Fruit fly (Drosophila melanogaster): Measurements from ENCODE around the gene Hsp67Bc.

The Hsp67Bc gene

dm6 chr3L:9360217-9360692, 12.0 kb downstream of the Hsp67Bc start, which contains the start of gene Pdxk (continued):
- TF ChIP-seq Dref (GFP tag; IDR thresholded peaks at IDR 0.05) (peak; percentile 67), Dfd (GFP tag; optimal IDR thresholded peaks at IDR 0.05) (no peak), Optix (GFP tag; IDR thresholded peaks at IDR 0.05) (no peak), Atf-2 (GFP tag; optimal IDR thresholded peaks at IDR 0.05) (no peak), CG6254 (GFP tag; optimal IDR thresholded peaks at IDR 0.05) (peak; percentile 15), amos (GFP tag; IDR thresholded peaks at IDR 0.05; ENCODE audit: partially characterized antibody) (0 out of 2 replicates have a peak, but pooled peaks have one; percentile 24), TFAM (GFP tag; optimal IDR thresholded peaks at IDR 0.05) (no peak), CG4617 (GFP tag; optimal IDR thresholded peaks at IDR 0.05; ENCODE audit: borderline replicate concordance) (no peak), Dip3 (GFP tag; optimal IDR thresholded peaks at IDR 0.05) (no peak), NC2β (GFP tag; optimal IDR thresholded peaks at IDR 0.05) (no peak), CTCF (GFP tag; optimal IDR thresholded peaks at IDR 0.05) (no peak), CG7928 (GFP tag; optimal IDR thresholded peaks at IDR 0.05) (no peak), Oli (tag; optimal IDR thresholded peaks at IDR 0.05) (no peak), Pdp1 (GFP tag; optimal IDR thresholded peaks at IDR 0.05) (peak in 1 of 2 experiments; percentile 91), sr (GFP tag; IDR thresholded peaks at IDR 0.05) (no peak), D19A (tag; optimal IDR thresholded peaks at IDR 0.05) (no peak), Stat92E (GFP tag; optimal IDR thresholded peaks at IDR 0.05) (no peak), CG4707 (GFP tag; optimal IDR thresholded peaks at IDR 0.05) (no peak), BtbVII (GFP tag; optimal IDR thresholded peaks at IDR 0.05) (peak; percentile 24), CG9215 (GFP tag; IDR thresholded peaks at IDR 0.05) (no peak), Fer1 (GFP tag; optimal IDR thresholded peaks at IDR 0.05) (peak; percentile 31), CG16813 (GFP tag; IDR thresholded peaks at IDR 0.05; ENCODE audit: partially characterized antibody) (0 out of 3 replicates have a peak, but pooled peaks have one; percentile 19), Dll (GFP tag; IDR thresholded peaks at IDR 0.05; ENCODE audit: partially characterized antibody) (0 out of 4 replicates have a peak, but pooled peaks have one; percentile 40), Max (GFP tag; optimal IDR thresholded peaks at IDR 0.05) (no peak), CG7786 (GFP tag; optimal IDR thresholded peaks at IDR 0.05) (no peak), Vsx1 (GFP tag; optimal IDR thresholded peaks at IDR 0.05) (no peak), CG15696 (tag; optimal IDR thresholded peaks at IDR 0.05) (no peak), CG2889 (GFP tag; IDR thresholded peaks at IDR 0.05) (no peak), CG11723 (GFP tag; optimal IDR thresholded peaks at IDR 0.05) (no peak), Hr3 (GFP tag; optimal IDR thresholded peaks at IDR 0.05) (no peak), CG1792 (GFP tag; optimal IDR thresholded peaks at IDR 0.05) (no peak), chinmo (GFP tag; IDR thresholded peaks at IDR 0.05; ENCODE audit: partially characterized antibody) (peak; percentile 77; the same call in 3 of the 4 replicates), lab (GFP tag; optimal IDR thresholded peaks at IDR 0.05) (peak; percentile 49), klu (GFP tag; IDR thresholded peaks at IDR 0.05) (no peak), Aef1 (GFP tag; IDR thresholded peaks at IDR 0.05) (no peak), HLH4C (GFP tag; IDR thresholded peaks at IDR 0.05; ENCODE audit: partially characterized antibody) (0 out of 3 replicates have a peak, but pooled peaks have one; percentile 30), CG10654 (GFP tag; optimal IDR thresholded peaks at IDR 0.05) (no peak), her (GFP tag; optimal IDR thresholded peaks at IDR 0.05) (no peak), B-H2 (GFP tag; optimal IDR thresholded peaks at IDR 0.05) (no peak), unc-4 (GFP tag; IDR thresholded peaks at IDR 0.05; ENCODE audit: partially characterized antibody) (no peak), CG6813 (GFP tag; optimal IDR thresholded peaks at IDR 0.05) (no peak), CG17328 (GFP tag; IDR thresholded peaks at IDR 0.05) (no peak), schlank (tag; optimal IDR thresholded peaks at IDR 0.05) (no peak), CG17802 (tag; optimal IDR thresholded peaks at IDR 0.05) (no peak), CG2120 (GFP tag; optimal IDR thresholded peaks at IDR 0.05) (peak; percentile 30), CG2116 (GFP tag; optimal IDR thresholded peaks at IDR 0.05) (peak; percentile 35), CG13287 (GFP tag; IDR thresholded peaks at IDR 0.05; ENCODE audit: partially characterized antibody) (peak; percentile 48), CG3838 (GFP tag; optimal IDR thresholded peaks at IDR 0.05) (no peak), Abd-B (GFP tag; optimal IDR thresholded peaks at IDR 0.05) (no peak), CG15601 (tag; optimal IDR thresholded peaks at IDR 0.05) (no peak)

Measured in whole organism, embryonic.